Worm (Caenorhabditis elegans) whole organism, early embryonic: Measurements from ENCODE around the gene Y73C8B.1.

Experiments
- B0310.2 ChIP-seq: sonication (generic microtip); optimal IDR thresholded peaks from 2 replicates; lab custom pipeline; 2016; ENCODE audit warnings: mild to moderate bottlenecking, missing genetic modification characterization, missing compliant biosample characterization
- ama-1 ChIP-seq: fragments of 150-350 bp; optimal IDR thresholded peaks from 2 replicates; lab custom pipeline; 2014
- ceh-36 ChIP-seq: sonication (generic microtip); optimal IDR thresholded peaks from 2 replicates; lab custom pipeline; 2016; ENCODE audit warnings: missing genetic modification characterization, inconsistent platforms, missing compliant biosample characterization
- ets-7 ChIP-seq: sonication (generic microtip); optimal IDR thresholded peaks from 2 replicates; lab custom pipeline; 2016; ENCODE audit warnings: missing genotype, missing genetic modification characterization, missing compliant biosample characterization
- flt-1 ChIP-seq: fragments of 200-800 bp; sonication (Bioruptor generic); IDR thresholded peaks from 2 replicates; pipeline ENCODE4 v1.3.6; 2022; ENCODE audit warnings: missing genetic modification characterization, missing compliant biosample characterization
- hmg-4 ChIP-seq: fragments of 200-800 bp; sonication (Bioruptor generic); optimal IDR thresholded peaks from 2 replicates; lab custom pipeline; 2018; ENCODE audit warnings: mild to moderate bottlenecking, missing genetic modification characterization, missing compliant biosample characterization
- tbx-37 ChIP-seq: fragments of 200-800 bp; sonication (Bioruptor generic); conservative IDR thresholded peaks from 2 replicates; pipeline ENCODE4 v1.3.6; 2022; ENCODE audit warnings: missing genetic modification reagents, missing genetic modification characterization, missing compliant biosample characterization

- TF ChIP-seq ets-7 (tag; lab: Kevin White, UChicago) (no peak), ama-1 (lab: Kevin White, UChicago) (no peak), tbx-37 (GFP tag; lab: Robert Waterston, UW) (no peak), flt-1 (GFP tag; lab: Robert Waterston, UW) (no peak), B0310.2 (tag; lab: Kevin White, UChicago) (no peak), hmg-4 (GFP tag; lab: Kevin White, UChicago) (no peak), ceh-36 (tag; lab: Kevin White, UChicago) (no peak)
Observed at ce11 chrV:3230597-3230996, 33.9 kb upstream of the Y73C8B.1 start, which contains the start of gene K08D9.10.
